Fruit fly (Drosophila melanogaster): ENCODE measurements around the gene narya.

dm6 chrX:19429243-19429642 is 45.6 kb upstream of the narya start:
- no peak for TF ChIP-seq chif (GFP tag; optimal IDR thresholded peaks at IDR 0.05)
- no peak for TF ChIP-seq Gug (GFP tag; IDR thresholded peaks at IDR 0.05)
- TF ChIP-seq CG10267 (tag; optimal IDR thresholded peaks at IDR 0.05), result no peak
